Worm (Caenorhabditis elegans): Measurements from ENCODE around the gene C06B3.6.

The C06B3.6 gene

DNA sequence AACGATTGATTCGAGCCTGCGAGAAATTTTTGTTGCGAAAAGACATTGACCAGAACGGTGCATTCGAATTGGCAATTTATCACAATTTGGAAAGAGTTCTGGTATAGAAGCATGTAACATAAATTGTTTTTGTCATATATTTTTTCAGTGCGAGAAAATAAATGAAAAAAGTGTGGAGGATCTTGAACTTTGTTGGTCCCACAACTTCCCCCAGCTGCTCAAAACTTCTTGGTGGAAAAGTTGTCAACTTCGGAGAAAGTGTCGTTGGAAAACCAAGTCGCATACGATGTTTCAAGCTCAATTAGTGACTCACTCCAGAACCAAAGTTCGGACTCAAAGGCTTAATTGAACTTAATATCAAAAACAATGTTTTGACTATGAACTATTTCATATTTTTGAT is 23.2 kb upstream of the C06B3.6 start:
- TF ChIP-seq him-1 (tag; optimal IDR thresholded peaks at IDR 0.05) (no peak), W03F9.2 (tag; optimal IDR thresholded peaks at IDR 0.05) (no peak), dao-5 (tag; optimal IDR thresholded peaks at IDR 0.05) (no peak)

DNA sequence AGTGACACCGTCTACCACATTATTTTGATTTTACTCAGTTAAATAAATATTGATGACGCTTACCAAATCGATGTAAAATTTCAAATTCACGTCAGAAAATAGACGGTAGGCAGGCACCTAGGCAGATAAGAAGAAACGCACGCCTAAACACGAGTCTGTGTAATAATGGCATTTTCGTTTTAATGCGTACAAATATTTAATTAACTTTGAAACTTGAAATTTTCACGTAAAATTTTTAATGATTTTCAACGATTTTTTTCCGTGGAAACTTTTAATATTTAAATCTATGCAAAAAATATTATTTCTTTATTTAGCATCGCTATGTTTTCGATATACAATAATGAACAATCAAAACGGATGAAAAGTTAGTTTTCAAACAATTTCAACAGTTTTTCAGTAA is 22.5 kb upstream of the C06B3.6 start, which contains the start of gene C06B3.16:
C06B3.16 (plus strand) TSS at position 301 of the 400 bp plus-strand sequence.
- TF ChIP-seq dao-5 (tag; optimal IDR thresholded peaks at IDR 0.05) (no peak), W03F9.2 (tag; optimal IDR thresholded peaks at IDR 0.05) (no peak), him-1 (tag; optimal IDR thresholded peaks at IDR 0.05) (no peak)

- TF ChIP-seq him-1 (tag; optimal IDR thresholded peaks at IDR 0.05) (no peak), W03F9.2 (tag; optimal IDR thresholded peaks at IDR 0.05) (no peak), dao-5 (tag; optimal IDR thresholded peaks at IDR 0.05) (no peak)
These were observed 20.7 kb upstream of the C06B3.6 start, which contains the start of gene srxa-13 for ce11 chrV:13929503-13929902. Gene srxa-13, plus strand, starts transcription at chrV:13929803.

ce11 chrV:13926398-13926797 is 17.6 kb upstream of the C06B3.6 start, which contains the start of gene srxa-12:
Gene srxa-12, plus strand, starts transcription at chrV:13926698.
- TF ChIP-seq him-1 (tag; optimal IDR thresholded peaks at IDR 0.05) = no peak
- no peak for TF ChIP-seq dao-5 (tag; optimal IDR thresholded peaks at IDR 0.05)
- no peak for TF ChIP-seq W03F9.2 (tag; optimal IDR thresholded peaks at IDR 0.05)

DNA sequence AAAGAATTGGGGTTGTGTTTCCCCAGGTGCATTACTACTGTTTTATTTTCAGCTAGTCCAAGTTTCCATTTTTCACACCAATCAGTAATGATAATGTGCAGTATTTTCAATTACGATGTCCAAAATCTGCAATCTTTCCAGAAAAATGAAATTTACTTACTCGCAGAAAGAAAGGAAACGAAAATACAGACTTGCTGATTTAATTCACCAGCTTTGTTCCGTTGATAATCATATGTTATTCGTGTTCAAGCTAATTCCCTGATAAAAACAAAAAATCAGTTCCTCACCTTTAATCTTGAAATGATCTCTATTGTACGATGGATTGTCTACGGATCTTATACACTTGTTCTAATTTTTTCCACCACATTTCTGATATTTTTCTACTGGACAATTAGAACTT is 15.1 kb upstream of the C06B3.6 start, which contains the start of gene srxa-11:
srxa-11 (plus strand) TSS at position 301 of the 400 bp plus-strand sequence.
- TF ChIP-seq dao-5 (tag; optimal IDR thresholded peaks at IDR 0.05) (no peak), W03F9.2 (tag; optimal IDR thresholded peaks at IDR 0.05) (no peak), him-1 (tag; optimal IDR thresholded peaks at IDR 0.05) (no peak)

- TF ChIP-seq dao-5 (tag; optimal IDR thresholded peaks at IDR 0.05) = no peak
- TF ChIP-seq him-1 (tag; optimal IDR thresholded peaks at IDR 0.05) = no peak
- TF ChIP-seq W03F9.2 (tag; optimal IDR thresholded peaks at IDR 0.05) = no peak
These were observed 12.0 kb upstream of the C06B3.6 start, which contains the start of gene srx-42 for ce11 chrV:13920730-13921129. Gene srx-42, plus strand, starts transcription at chrV:13921030.

DNA sequence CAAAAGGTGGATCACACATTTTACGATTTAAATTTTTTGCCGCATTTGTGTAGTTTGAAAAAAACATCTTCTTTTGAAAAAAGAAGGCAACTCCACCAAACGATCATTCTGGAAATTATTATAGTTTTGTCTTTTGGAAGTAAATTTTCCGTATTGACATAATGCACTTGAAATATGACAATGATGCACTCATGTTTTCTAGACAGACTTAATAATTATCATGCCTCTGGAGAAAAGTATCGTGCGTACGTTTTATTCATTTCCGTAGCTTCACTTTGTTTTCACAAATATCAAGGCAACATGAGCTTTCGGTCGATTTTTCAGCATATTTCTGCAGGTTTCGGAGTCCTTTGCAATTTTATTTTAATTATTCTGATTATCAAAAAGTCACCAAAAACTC is 9.6 kb upstream of the C06B3.6 start, which contains the start of gene str-250:
str-250 (plus strand) TSS at position 301 of the 400 bp plus-strand sequence.
- TF ChIP-seq him-1 (tag; optimal IDR thresholded peaks at IDR 0.05) = no peak

DNA sequence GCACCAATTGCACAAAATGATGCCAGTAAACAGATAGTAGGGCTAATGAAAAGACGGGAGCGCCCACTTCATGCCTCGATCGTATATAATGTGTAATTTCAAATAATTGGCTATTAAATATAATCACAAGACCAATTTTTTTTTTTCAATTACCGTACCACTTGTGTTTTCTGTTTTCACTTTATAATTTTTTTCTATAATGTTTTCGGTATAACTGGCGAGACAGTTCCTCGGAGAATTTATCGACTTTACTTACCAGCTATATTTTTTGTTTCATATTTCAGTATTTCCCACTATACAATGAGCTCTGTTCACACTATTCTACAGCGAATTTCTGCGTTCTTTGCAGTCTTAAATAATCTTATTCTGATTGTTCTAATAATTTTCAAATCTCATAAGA is 7.4 kb upstream of the C06B3.6 start, which contains the start of gene str-252:
str-252 (plus strand) TSS at position 301 of the 400 bp plus-strand sequence.
- TF ChIP-seq him-1 (tag; optimal IDR thresholded peaks at IDR 0.05) (no peak), dao-5 (tag; optimal IDR thresholded peaks at IDR 0.05) (no peak), W03F9.2 (tag; optimal IDR thresholded peaks at IDR 0.05) (no peak)

DNA sequence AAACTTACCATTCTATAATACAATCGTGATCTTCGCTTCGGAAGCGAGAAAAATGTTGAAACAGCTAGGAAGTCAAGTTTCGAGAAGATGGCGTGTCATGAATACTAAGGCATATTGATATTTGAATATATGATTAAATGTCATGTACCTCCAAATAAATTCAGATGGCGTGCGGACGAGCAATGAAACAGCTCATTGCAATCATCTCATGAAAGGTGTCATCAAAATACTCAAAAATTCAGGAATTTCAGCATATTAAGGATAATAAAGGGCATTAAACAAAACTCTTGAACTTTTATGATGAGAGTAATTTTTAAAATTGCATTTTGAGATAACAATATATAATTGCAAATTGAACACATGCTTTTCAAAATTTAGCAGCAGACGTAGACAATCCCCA is 6.6 kb upstream of the C06B3.6 start, which contains the start of gene gcy-32:
gcy-32 (minus strand) TSS at position 101 of the 400 bp plus-strand sequence.
- TF ChIP-seq him-1 (tag; optimal IDR thresholded peaks at IDR 0.05) (no peak), W03F9.2 (tag; optimal IDR thresholded peaks at IDR 0.05) (no peak), dao-5 (tag; optimal IDR thresholded peaks at IDR 0.05) (no peak)

ce11 chrV:13909400-13909799 is 633 bp upstream of the C06B3.6 start, which contains the start of gene C06B3.7:
Gene C06B3.7, plus strand, starts transcription at chrV:13909686.
- no peak for TF ChIP-seq him-1 (tag; optimal IDR thresholded peaks at IDR 0.05)
- TF ChIP-seq dao-5 (tag; optimal IDR thresholded peaks at IDR 0.05) = no peak
- TF ChIP-seq W03F9.2 (tag; optimal IDR thresholded peaks at IDR 0.05) = peak; percentile 73

ce11 chrV:13908120-13908915 is 449 bp downstream of the C06B3.6 start:
- TF ChIP-seq dao-5 (tag; optimal IDR thresholded peaks at IDR 0.05) (no peak), him-1 (tag; optimal IDR thresholded peaks at IDR 0.05) (no peak)

- TF ChIP-seq him-1 (tag; optimal IDR thresholded peaks at IDR 0.05) (no peak), W03F9.2 (tag; optimal IDR thresholded peaks at IDR 0.05) (no peak), dao-5 (tag; optimal IDR thresholded peaks at IDR 0.05) (no peak)
These were observed 1.1 kb downstream of the C06B3.6 start for ce11 chrV:13907557-13908104.

DNA sequence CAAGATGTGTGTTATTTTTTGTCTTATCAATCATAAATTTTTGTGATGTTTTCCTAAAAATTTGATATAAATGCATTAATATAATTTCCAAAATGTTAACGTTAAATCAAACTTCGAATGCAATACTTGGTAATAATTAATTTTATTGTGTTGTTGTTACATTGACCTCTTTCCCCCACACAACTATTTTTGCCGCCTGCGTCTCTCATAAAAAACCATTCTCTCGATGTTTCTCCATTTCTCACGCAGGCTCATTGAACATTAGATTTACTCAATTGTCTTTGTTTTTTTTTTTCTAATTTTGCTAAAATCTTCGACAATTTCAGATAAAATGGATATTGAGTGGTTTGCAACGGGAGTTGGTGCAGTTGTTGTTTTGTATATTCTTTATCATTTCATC is 2.6 kb downstream of the C06B3.6 start, which contains the start of gene stdh-1:
stdh-1 (plus strand) TSS at position 327 of the 400 bp plus-strand sequence.
- TF ChIP-seq him-1 (tag; optimal IDR thresholded peaks at IDR 0.05) (no peak), dao-5 (tag; optimal IDR thresholded peaks at IDR 0.05) (no peak), W03F9.2 (tag; optimal IDR thresholded peaks at IDR 0.05) (no peak)

DNA sequence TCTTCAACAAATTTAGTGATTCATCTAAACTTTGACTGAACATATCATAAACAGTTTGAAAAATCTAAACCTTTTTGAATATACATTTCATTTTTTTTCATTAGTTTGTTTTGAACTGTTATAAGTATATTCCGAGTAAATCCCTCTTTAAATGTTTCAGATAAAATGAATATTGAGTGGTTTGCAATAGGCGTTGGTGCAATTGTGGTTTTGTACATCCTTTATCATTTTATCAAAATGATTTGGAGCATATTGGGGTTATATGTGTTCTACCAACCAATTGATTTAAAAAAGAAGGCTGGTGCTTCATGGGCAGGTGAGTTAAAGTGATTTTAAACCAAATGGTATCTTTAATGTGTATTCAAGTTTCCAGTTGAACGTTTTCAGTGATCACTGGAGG is 4.3 kb downstream of the C06B3.6 start, which contains the start of gene stdh-3:
stdh-3 (plus strand) TSS at position 166 of the 400 bp plus-strand sequence.
- TF ChIP-seq W03F9.2 (tag; optimal IDR thresholded peaks at IDR 0.05) (no peak), dao-5 (tag; optimal IDR thresholded peaks at IDR 0.05) (no peak), him-1 (tag; optimal IDR thresholded peaks at IDR 0.05) (no peak)

All from whole organism, L4/young adult.